Worm (Caenorhabditis elegans) whole organism, late embryonic: Measurements from ENCODE around the gene T20G5.8.
A peak's percentile ranks its signal among the peaks of the same experiment; 100 is the strongest.

Source experiments
- C38D4.7 ChIP-seq: fragments of 200-800 bp; sonication (Bioruptor generic); optimal IDR thresholded peaks from 2 replicates; lab custom pipeline; 2018; ENCODE audit warnings: mild to moderate bottlenecking, missing genetic modification characterization, moderate library complexity, missing compliant biosample characterization
- T23F11.4 ChIP-seq: fragments of 200-800 bp; sonication (Bioruptor generic); optimal IDR thresholded peaks from 2 replicates; lab custom pipeline; 2018; ENCODE audit warnings: mild to moderate bottlenecking, missing genetic modification characterization, missing compliant biosample characterization
- ahr-1 ChIP-seq: sonication (generic microtip); optimal IDR thresholded peaks from 2 replicates; lab custom pipeline; 2016; ENCODE audit warnings: missing genetic modification characterization, missing compliant biosample characterization
- ceh-14 ChIP-seq: sonication (generic microtip); optimal IDR thresholded peaks from 2 replicates; lab custom pipeline; 2016; ENCODE audit warnings: missing genotype, missing genetic modification characterization, missing compliant biosample characterization
- ceh-18 ChIP-seq: sonication (generic microtip); optimal IDR thresholded peaks from 2 replicates; lab custom pipeline; 2016; ENCODE audit warnings: missing genetic modification characterization, missing compliant biosample characterization
- ceh-2 ChIP-seq: sonication (generic microtip); optimal IDR thresholded peaks from 2 replicates; lab custom pipeline; 2016; ENCODE audit warnings: missing genotype, missing genetic modification characterization, missing compliant biosample characterization
- ceh-22 ChIP-seq: sonication (generic microtip); optimal IDR thresholded peaks from 2 replicates; lab custom pipeline; 2017; ENCODE audit warnings: missing biosample characterization, missing genetic modification characterization
- ceh-30 ChIP-seq: fragments of 150-350 bp; optimal IDR thresholded peaks from 2 replicates; lab custom pipeline; 2014; ENCODE audit warnings: missing biosample characterization, missing genetic modification characterization
- ceh-31 ChIP-seq: sonication (generic microtip); optimal IDR thresholded peaks from 2 replicates; lab custom pipeline; 2016; ENCODE audit warnings: missing genetic modification characterization, missing compliant biosample characterization
- ceh-45 ChIP-seq: fragments of 200-800 bp; sonication (Bioruptor generic); IDR thresholded peaks from 2 replicates; pipeline ENCODE4 v1.3.6; 2022; ENCODE audit warnings: missing genetic modification reagents, missing genetic modification characterization, missing compliant biosample characterization
- ceh-48 ChIP-seq: sonication (generic microtip); optimal IDR thresholded peaks from 2 replicates; lab custom pipeline; 2016; ENCODE audit warnings: missing genetic modification characterization, inconsistent platforms, missing compliant biosample characterization
- ceh-6 ChIP-seq: fragments of 200-800 bp; sonication (Bioruptor generic); optimal IDR thresholded peaks from 2 replicates; lab custom pipeline; 2018; ENCODE audit warnings: mild to moderate bottlenecking, missing genetic modification characterization, missing compliant biosample characterization
- dmd-4 ChIP-seq: sonication (generic microtip); optimal IDR thresholded peaks from 2 replicates; lab custom pipeline; 2016; ENCODE audit warnings: borderline replicate concordance, missing genetic modification characterization, missing compliant biosample characterization
- elt-2 ChIP-seq: sonication (generic microtip); optimal IDR thresholded peaks from 2 replicates; lab custom pipeline; 2016; ENCODE audit warnings: missing genetic modification reagents, missing genetic modification characterization, missing compliant biosample characterization
- elt-4 ChIP-seq: sonication (generic microtip); optimal IDR thresholded peaks from 2 replicates; lab custom pipeline; 2016; ENCODE audit warnings: missing genetic modification characterization, missing compliant biosample characterization
- ets-4 ChIP-seq: sonication (generic microtip); optimal IDR thresholded peaks from 2 replicates; lab custom pipeline; 2016; ENCODE audit warnings: missing genetic modification characterization, missing compliant biosample characterization
- fax-1 ChIP-seq: sonication (generic microtip); optimal IDR thresholded peaks from 2 replicates; lab custom pipeline; 2016; ENCODE audit warnings: missing genotype, missing genetic modification characterization, missing compliant biosample characterization
- fkh-6 ChIP-seq: sonication (generic microtip); optimal IDR thresholded peaks from 2 replicates; lab custom pipeline; 2016; ENCODE audit warnings: missing genetic modification characterization, missing compliant biosample characterization
- gmeb-2 ChIP-seq: sonication (generic microtip); optimal IDR thresholded peaks from 2 replicates; lab custom pipeline; 2016; ENCODE audit warnings: missing genetic modification characterization, inconsistent platforms, missing compliant biosample characterization
- hlh-15 ChIP-seq: sonication (generic microtip); optimal IDR thresholded peaks from 2 replicates; lab custom pipeline; 2016; ENCODE audit warnings: missing genetic modification characterization, missing compliant biosample characterization
- hlh-30 ChIP-seq: sonication (generic microtip); optimal IDR thresholded peaks from 2 replicates; lab custom pipeline; 2017; ENCODE audit warnings: antibody characterized with exemption, missing genetic modification characterization, missing compliant biosample characterization; ENCODE audit not compliant: insufficient read depth
- madf-2 ChIP-seq: sonication (generic microtip); optimal IDR thresholded peaks from 2 replicates; lab custom pipeline; 2017; ENCODE audit warnings: missing genetic modification characterization, missing compliant biosample characterization
- nhr-232 ChIP-seq: sonication (generic microtip); optimal IDR thresholded peaks from 2 replicates; lab custom pipeline; 2016; ENCODE audit warnings: missing genetic modification characterization, missing compliant biosample characterization
- pag-3 ChIP-seq: sonication (generic microtip); optimal IDR thresholded peaks from 2 replicates; lab custom pipeline; 2016; ENCODE audit warnings: missing compliant biosample characterization, missing genetic modification characterization, borderline replicate concordance
- pax-1 ChIP-seq: fragments of 150-350 bp; optimal IDR thresholded peaks from 2 replicates; lab custom pipeline; 2014; ENCODE audit warnings: missing biosample characterization, missing genetic modification characterization
- pqm-1 ChIP-seq: sonication (generic microtip); optimal IDR thresholded peaks from 2 replicates; lab custom pipeline; 2016; ENCODE audit warnings: missing genetic modification characterization, missing compliant biosample characterization
- ref-2 ChIP-seq: sonication (generic microtip); optimal IDR thresholded peaks from 2 replicates; lab custom pipeline; 2016; ENCODE audit warnings: missing genetic modification characterization, missing compliant biosample characterization
- sox-2 ChIP-seq: fragments of 200-800 bp; sonication (Bioruptor generic); IDR thresholded peaks from 2 replicates; pipeline ENCODE4 v1.3.6; 2022; ENCODE audit warnings: missing genetic modification reagents, missing genetic modification characterization, missing compliant biosample characterization
- sox-4 ChIP-seq: sonication (generic microtip); optimal IDR thresholded peaks from 2 replicates; lab custom pipeline; 2017; ENCODE audit warnings: mild to moderate bottlenecking, missing genetic modification characterization, inconsistent platforms, missing compliant biosample characterization
- syd-9 ChIP-seq: sonication (generic microtip); optimal IDR thresholded peaks from 2 replicates; lab custom pipeline; 2016; ENCODE audit warnings: mild to moderate bottlenecking, missing genetic modification characterization, moderate library complexity, missing compliant biosample characterization
- ttx-3 ChIP-seq: sonication (generic microtip); optimal IDR thresholded peaks from 2 replicates; lab custom pipeline; 2016; ENCODE audit warnings: missing genetic modification reagents, missing genetic modification characterization, missing compliant biosample characterization
- unc-3 ChIP-seq, 2 experiments: fragments of 200-800 bp in 1 of 2; sonication (Bioruptor generic) in 1 of 2; sonication (generic microtip) in 1 of 2; conservative IDR thresholded peaks in 1 of 2; optimal IDR thresholded peaks in 1 of 2; 2 replicates each; pipeline versions ENCODE4 v1.3.6 to Lab custom; 2016 to 2022; ENCODE audit warnings: missing compliant biosample characterization in 2 of 2, missing genetic modification characterization in 2 of 2, missing genetic modification reagents in 1 of 2
- unc-42 ChIP-seq: sonication (generic microtip); optimal IDR thresholded peaks from 2 replicates; lab custom pipeline; 2016; ENCODE audit warnings: missing genotype, missing genetic modification characterization, missing compliant biosample characterization
- unc-55 ChIP-seq: sonication (generic microtip); optimal IDR thresholded peaks from 2 replicates; lab custom pipeline; 2017; ENCODE audit warnings: missing biosample characterization, missing genetic modification reagents, missing genetic modification characterization
- unc-86 ChIP-seq: sonication (generic microtip); optimal IDR thresholded peaks from 2 replicates; lab custom pipeline; 2016; ENCODE audit warnings: missing genetic modification characterization, missing compliant biosample characterization
- zip-5 ChIP-seq: sonication (generic microtip); optimal IDR thresholded peaks from 2 replicates; lab custom pipeline; 2016; ENCODE audit warnings: missing genetic modification characterization, missing compliant biosample characterization

T20G5.8 gene

ce11 chrIII:10151719-10152118 is 47.4 kb upstream of the T20G5.8 start:
- TF ChIP-seq ahr-1 (tag; lab: Kevin White, UChicago), result no peak
- no peak for TF ChIP-seq fax-1
- no peak for TF ChIP-seq unc-3 (GFP tag; conservative IDR thresholded peaks at IDR 0.05; lab: Robert Waterston, UW)
- no peak for TF ChIP-seq unc-3 (tag; optimal IDR thresholded peaks at IDR 0.05; lab: Kevin White, UChicago)
- no peak for TF ChIP-seq ceh-6
- TF ChIP-seq pag-3 (tag; lab: Kevin White, UChicago), result no peak
- TF ChIP-seq ets-4 (tag; lab: Kevin White, UChicago), result no peak
- TF ChIP-seq fkh-6 (tag; lab: Kevin White, UChicago), result no peak

ce11 chrIII:10152495-10152894 is 46.7 kb upstream of the T20G5.8 start, which contains the start of gene nac-3:
TSS of gene nac-3 (plus strand) at chrIII:10152795.
- TF ChIP-seq pax-1 (tag; lab: Kevin White, UChicago), result no peak
- TF ChIP-seq zip-5, result no peak
- no peak for TF ChIP-seq elt-4
- TF ChIP-seq unc-55, result no peak
- TF ChIP-seq sox-4 (tag; lab: Kevin White, UChicago), result no peak
- TF ChIP-seq ceh-48 (tag; lab: Kevin White, UChicago), result no peak
- TF ChIP-seq pqm-1 (tag; lab: Kevin White, UChicago), result no peak
- TF ChIP-seq ref-2, result no peak
- no peak for TF ChIP-seq dmd-4 (tag; lab: Kevin White, UChicago)
- TF ChIP-seq ceh-30 (tag; lab: Kevin White, UChicago), result no peak
- TF ChIP-seq hlh-15 (tag; lab: Kevin White, UChicago), result no peak
- no peak for TF ChIP-seq ceh-31
- no peak for TF ChIP-seq ceh-14 (tag; lab: Kevin White, UChicago)

DNA sequence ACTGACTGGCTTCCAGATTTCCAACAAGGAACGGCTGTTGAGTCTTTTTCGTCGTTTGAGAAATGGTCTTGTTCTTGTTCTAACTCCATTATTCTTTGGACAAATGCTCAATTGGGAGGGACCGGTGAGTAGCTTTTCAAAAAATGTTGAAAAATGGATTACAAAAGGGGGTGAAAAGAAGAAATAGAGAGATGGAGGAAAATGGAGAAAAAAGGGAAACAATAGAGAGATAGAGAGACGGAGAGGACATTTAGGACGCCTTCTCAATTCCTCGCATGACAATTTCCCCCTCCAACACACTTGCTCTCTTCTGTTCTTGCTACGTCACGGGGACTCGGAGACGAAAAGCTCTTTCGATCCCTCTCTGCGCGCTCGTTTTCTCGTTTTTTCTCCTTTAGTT is 46.1 kb upstream of the T20G5.8 start:
- TF ChIP-seq hlh-30 (tag; lab: Kevin White, UChicago), result no peak
- peak; percentile 89 for TF ChIP-seq unc-42 (tag; lab: Kevin White, UChicago)
- TF ChIP-seq unc-3 (GFP tag; conservative IDR thresholded peaks at IDR 0.05; lab: Robert Waterston, UW), result no peak
- no peak for TF ChIP-seq unc-3 (tag; optimal IDR thresholded peaks at IDR 0.05; lab: Kevin White, UChicago)
- TF ChIP-seq ceh-18 (tag; lab: Kevin White, UChicago), result peak; percentile 18
- TF ChIP-seq ceh-31, result peak; percentile 62
- TF ChIP-seq madf-2 (tag; lab: Kevin White, UChicago), result no peak

- TF ChIP-seq pag-3 (tag; lab: Kevin White, UChicago) (no peak), unc-42 (tag; lab: Kevin White, UChicago) (no peak), ceh-45 (GFP tag; lab: Robert Waterston, UW) (no peak), elt-2 (tag; lab: Kevin White, UChicago) (no peak), sox-2 (no peak), nhr-232 (tag; lab: Kevin White, UChicago) (no peak), T23F11.4 (GFP tag; lab: Kevin White, UChicago) (no peak), dmd-4 (tag; lab: Kevin White, UChicago) (no peak), ttx-3 (tag; lab: Kevin White, UChicago) (no peak), unc-86 (no peak), ceh-22 (tag; lab: Kevin White, UChicago) (no peak), C38D4.7 (GFP tag; lab: Kevin White, UChicago) (no peak), syd-9 (tag; lab: Kevin White, UChicago) (no peak), gmeb-2 (no peak), hlh-30 (tag; lab: Kevin White, UChicago) (no peak), ceh-6 (no peak), ceh-2 (tag; lab: Kevin White, UChicago) (no peak), sox-4 (tag; lab: Kevin White, UChicago) (no peak)
These were observed 44.2 kb upstream of the T20G5.8 start for ce11 chrIII:10154993-10155392.
